Worm (Caenorhabditis elegans): Measurements from ENCODE around the gene ugt-15.

ce11 chrV:12818486-12818885 lies 8.8 kb upstream of the ugt-15 start:
- TF ChIP-seq nhr-237 (tag; optimal IDR thresholded peaks at IDR 0.05) (no peak), lsy-2 (tag; optimal IDR thresholded peaks at IDR 0.05) (no peak), fos-1 (tag; optimal IDR thresholded peaks at IDR 0.05) (no peak), ama-1 (optimal IDR thresholded peaks at IDR 0.05) (no peak), peb-1 (tag; optimal IDR thresholded peaks at IDR 0.05) (no peak), lin-39 (tag; optimal IDR thresholded peaks at IDR 0.05) (no peak), egl-27 (tag; optimal IDR thresholded peaks at IDR 0.05) (no peak), mab-5 (tag; optimal IDR thresholded peaks at IDR 0.05) (no peak), ztf-11 (tag; optimal IDR thresholded peaks at IDR 0.05) (no peak), snpc-4 (tag; optimal IDR thresholded peaks at IDR 0.05) (no peak)

All from whole organism, L2 larva.